Fruit fly (Drosophila melanogaster): Measurements from ENCODE around the gene Or85e.

Or85e gene

DNA sequence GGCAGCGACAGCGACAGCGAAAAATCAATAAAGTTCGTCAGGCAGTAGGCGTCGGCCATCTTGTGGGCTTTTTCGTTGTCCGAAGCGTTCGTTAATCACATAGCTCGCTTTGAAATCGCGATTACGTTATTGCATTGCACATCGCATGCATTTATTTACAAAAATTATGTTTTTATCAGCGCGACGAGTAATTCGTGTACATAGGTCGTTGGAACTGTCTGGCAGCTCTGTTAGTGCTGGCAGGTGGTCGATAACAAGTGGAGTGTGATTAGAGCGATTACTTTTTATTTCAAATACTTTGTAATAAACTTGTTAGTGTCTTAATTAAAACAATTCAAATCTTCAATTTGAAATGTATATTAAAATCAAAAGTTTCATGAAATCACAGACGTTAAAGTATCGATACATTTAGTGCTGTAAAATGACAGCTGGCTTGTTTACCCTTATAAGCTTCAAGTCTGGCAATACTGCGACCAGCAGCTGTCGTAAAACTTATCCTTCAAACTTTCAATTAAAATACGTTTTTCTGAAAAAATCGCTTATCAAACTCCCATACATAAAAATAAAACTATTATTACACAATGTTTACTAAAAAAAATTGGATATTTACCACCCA lies 28.1 kb upstream of the Or85e start, which contains the start of gene CG8032 (continued):
- TF ChIP-seq unc-4 (GFP tag; IDR thresholded peaks at IDR 0.05; ENCODE audit: partially characterized antibody) (peak; percentile 71), CG7786 (GFP tag; optimal IDR thresholded peaks at IDR 0.05) (peak; percentile 35), CG16815 (GFP tag; optimal IDR thresholded peaks at IDR 0.05) (no peak), CG2712 (tag; optimal IDR thresholded peaks at IDR 0.05) (peak; percentile 64), fru (optimal IDR thresholded peaks at IDR 0.05) (no peak), YL-1 (GFP tag; optimal IDR thresholded peaks at IDR 0.05) (peak; percentile 55), Ssrp (tag; optimal IDR thresholded peaks at IDR 0.05) (no peak), Max (GFP tag; optimal IDR thresholded peaks at IDR 0.05) (peak; percentile 65), Meics (GFP tag; optimal IDR thresholded peaks at IDR 0.05) (peak; percentile 12), Pdp1 (GFP tag; optimal IDR thresholded peaks at IDR 0.05) (peak; percentile 15 to 47), E2f2 (GFP tag; IDR thresholded peaks at IDR 0.05) (peak; percentile 54), chinmo (GFP tag; IDR thresholded peaks at IDR 0.05; ENCODE audit: partially characterized antibody) (0 out of 4 replicates have a peak, but pooled peaks have one; percentile 61), CG14050 (GFP tag; IDR thresholded peaks at IDR 0.05) (no peak), CG16813 (GFP tag; IDR thresholded peaks at IDR 0.05; ENCODE audit: partially characterized antibody) (peak; percentile 69), bcd (GFP tag; optimal IDR thresholded peaks at IDR 0.05) (no peak), Adf1 (GFP tag; IDR thresholded peaks at IDR 0.05) (peak; percentile 53), NfI (GFP tag; optimal IDR thresholded peaks at IDR 0.05) (peak; percentile 50), ftz-f1 (GFP tag; optimal IDR thresholded peaks at IDR 0.05) (peak; percentile 37), CG12155 (GFP tag; optimal IDR thresholded peaks at IDR 0.05) (peak; percentile 76), btn (GFP tag; optimal IDR thresholded peaks at IDR 0.05) (no peak), pan (optimal IDR thresholded peaks at IDR 0.05) (no peak), pan (GFP tag; optimal IDR thresholded peaks at IDR 0.05 in 1 of 2, IDR thresholded peaks at IDR 0.05 in 1 of 2) (no peak), Elba2 (GFP tag; optimal IDR thresholded peaks at IDR 0.05) (peak; percentile 22), Side (GFP tag; optimal IDR thresholded peaks at IDR 0.05) (peak; percentile 25), CG18599 (GFP tag; optimal IDR thresholded peaks at IDR 0.05) (peak; percentile 7), CG10147 (GFP tag; optimal IDR thresholded peaks at IDR 0.05) (no peak), NC2β (GFP tag; optimal IDR thresholded peaks at IDR 0.05) (peak; percentile 69), gce (GFP tag; IDR thresholded peaks at IDR 0.05) (no peak), Med (GFP tag) (peak; percentile 95), vfl (GFP tag; optimal IDR thresholded peaks at IDR 0.05) (peak; percentile 11), tio (GFP tag; optimal IDR thresholded peaks at IDR 0.05) (no peak), CG33213 (GFP tag; optimal IDR thresholded peaks at IDR 0.05) (peak; percentile 55), Nf-YA (GFP tag; IDR thresholded peaks at IDR 0.05) (no peak), bigmax (GFP tag; optimal IDR thresholded peaks at IDR 0.05) (no peak), Hmr (GFP tag; optimal IDR thresholded peaks at IDR 0.05) (peak; percentile 27), CG6272 (GFP tag; IDR thresholded peaks at IDR 0.05) (no peak), CG2199 (GFP tag; IDR thresholded peaks at IDR 0.05) (no peak), CG30431 (GFP tag; optimal IDR thresholded peaks at IDR 0.05) (no peak), CG7987 (GFP tag; optimal IDR thresholded peaks at IDR 0.05) (peak; percentile 9), Dll (GFP tag; IDR thresholded peaks at IDR 0.05; ENCODE audit: partially characterized antibody) (peak; percentile 78), Eip74EF (GFP tag; optimal IDR thresholded peaks at IDR 0.05) (no peak), CG13424 (tag; optimal IDR thresholded peaks at IDR 0.05) (peak; percentile 62), pum (GFP tag; optimal IDR thresholded peaks at IDR 0.05) (peak; percentile 69), Rx (GFP tag; IDR thresholded peaks at IDR 0.05) (no peak), CG5180 (GFP tag; optimal IDR thresholded peaks at IDR 0.05) (no peak), exex (tag; optimal IDR thresholded peaks at IDR 0.05) (peak; percentile 4), CG16863 (GFP tag; optimal IDR thresholded peaks at IDR 0.05) (peak; percentile 60), bowl (GFP tag; IDR thresholded peaks at IDR 0.05) (no peak), slbo (GFP tag; IDR thresholded peaks at IDR 0.05) (peak; percentile 63), pfk (GFP tag; optimal IDR thresholded peaks at IDR 0.05) (no peak)

Measured in whole organism, embryonic.